Fruit fly (Drosophila melanogaster): ENCODE measurements around the gene pyd3.

Gene pyd3

DNA sequence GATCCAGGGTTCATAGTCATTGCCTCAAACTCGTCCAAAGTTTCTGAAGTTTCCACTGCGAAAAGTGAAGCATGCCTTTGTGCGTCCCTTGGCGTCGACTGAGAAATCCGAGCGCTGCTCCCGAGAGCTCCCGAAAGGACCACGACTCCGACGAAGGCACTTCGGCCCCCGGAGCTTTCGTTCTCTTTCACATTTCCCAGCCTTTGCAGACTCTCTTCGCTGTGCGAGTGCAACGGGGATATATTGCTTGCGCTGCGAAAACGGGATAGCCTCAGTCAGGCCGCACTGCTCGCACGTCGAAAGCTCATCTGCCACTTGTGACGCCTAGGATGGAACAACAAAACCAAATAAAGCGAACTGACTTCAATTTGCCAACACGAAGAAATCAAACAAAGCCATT lies 3.6 kb upstream of the pyd3 start (continued):
- peak; percentile 97 for TF ChIP-seq Deaf1 (tag; optimal IDR thresholded peaks at IDR 0.05)
- no peak for TF ChIP-seq Ets97D (GFP tag; optimal IDR thresholded peaks at IDR 0.05)
- no peak for TF ChIP-seq Optix (GFP tag; IDR thresholded peaks at IDR 0.05)
- peak; percentile 15 to 21 for TF ChIP-seq Trl (optimal IDR thresholded peaks at IDR 0.05)
- TF ChIP-seq Trl (GFP tag; optimal IDR thresholded peaks at IDR 0.05): no peak
- no peak for TF ChIP-seq CG10209 (GFP tag; optimal IDR thresholded peaks at IDR 0.05)
- no peak for TF ChIP-seq Blimp-1 (GFP tag; optimal IDR thresholded peaks at IDR 0.05)
- no peak for TF ChIP-seq CG12659 (GFP tag; optimal IDR thresholded peaks at IDR 0.05)
- TF ChIP-seq lbe (GFP tag; optimal IDR thresholded peaks at IDR 0.05): no peak
- TF ChIP-seq Six4 (GFP tag; optimal IDR thresholded peaks at IDR 0.05): no peak
- TF ChIP-seq abd-A (tag; optimal IDR thresholded peaks at IDR 0.05): peak; percentile 15
- peak; percentile 97 for TF ChIP-seq CG3163 (GFP tag; optimal IDR thresholded peaks at IDR 0.05)
- TF ChIP-seq CG9215 (GFP tag; IDR thresholded peaks at IDR 0.05): no peak
- no peak for TF ChIP-seq p53 (GFP tag; optimal IDR thresholded peaks at IDR 0.05)
- TF ChIP-seq unpg (GFP tag; optimal IDR thresholded peaks at IDR 0.05): no peak
- TF ChIP-seq twi (tag; optimal IDR thresholded peaks at IDR 0.05): no peak
- no peak for TF ChIP-seq pzg (GFP tag; optimal IDR thresholded peaks at IDR 0.05)
- peak; percentile 1 for TF ChIP-seq CG13894 (tag; optimal IDR thresholded peaks at IDR 0.05)
- TF ChIP-seq Hmr (GFP tag; optimal IDR thresholded peaks at IDR 0.05): peak; percentile 14
- TF ChIP-seq seq (GFP tag; IDR thresholded peaks at IDR 0.05): no peak
- TF ChIP-seq Adf1 (GFP tag; IDR thresholded peaks at IDR 0.05): peak; percentile 50
- no peak for TF ChIP-seq da (GFP tag; optimal IDR thresholded peaks at IDR 0.05)
- no peak for TF ChIP-seq run (tag; optimal IDR thresholded peaks at IDR 0.05)
- TF ChIP-seq pita (GFP tag; optimal IDR thresholded peaks at IDR 0.05): no peak
- no peak for TF ChIP-seq Meics (GFP tag; optimal IDR thresholded peaks at IDR 0.05)
- peak; percentile 14; the same call in 1 of the 2 replicates for TF ChIP-seq CG13287 (GFP tag; IDR thresholded peaks at IDR 0.05; ENCODE audit: partially characterized antibody)
- no peak for TF ChIP-seq lov (optimal IDR thresholded peaks at IDR 0.05)
- no peak for TF ChIP-seq lov (GFP tag; IDR thresholded peaks at IDR 0.05)
- TF ChIP-seq CG7372 (GFP tag; IDR thresholded peaks at IDR 0.05): no peak
- TF ChIP-seq ato (GFP tag; IDR thresholded peaks at IDR 0.05; ENCODE audit: partially characterized antibody): no peak
- TF ChIP-seq Lpt (GFP tag; optimal IDR thresholded peaks at IDR 0.05): no peak

DNA sequence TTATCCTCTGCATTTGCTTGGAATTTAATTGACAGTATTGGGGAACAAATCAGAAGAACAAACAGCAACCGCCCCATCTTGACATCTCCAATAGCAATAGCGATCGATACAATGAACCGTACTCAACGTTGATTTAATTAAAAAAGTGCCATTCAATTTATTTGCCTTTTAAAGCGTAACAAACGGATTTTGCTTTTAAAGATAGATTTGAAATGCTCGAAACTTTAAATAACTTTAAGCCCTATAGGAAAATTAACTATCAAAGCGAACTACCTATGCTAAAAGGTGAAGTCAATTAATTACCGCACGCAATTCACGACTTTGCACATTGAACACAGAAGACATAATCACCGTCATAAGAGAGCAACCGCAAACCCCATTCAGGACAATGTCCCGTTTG lies 10.4 kb downstream of the pyd3 start, which contains the start of gene CG43254:
Gene CG43254 (minus strand): TSS at position 101 of the 400 bp plus-strand sequence.
- TF ChIP-seq gsb-n (tag; optimal IDR thresholded peaks at IDR 0.05): no peak
- no peak for TF ChIP-seq ap (GFP tag; IDR thresholded peaks at IDR 0.05)
- TF ChIP-seq Opbp (GFP tag; IDR thresholded peaks at IDR 0.05; ENCODE audit: partially characterized antibody): no peak
- TF ChIP-seq CG34376 (GFP tag; optimal IDR thresholded peaks at IDR 0.05): no peak
- no peak for TF ChIP-seq CG4328 (GFP tag; optimal IDR thresholded peaks at IDR 0.05)
- no peak for TF ChIP-seq CG17361 (GFP tag; IDR thresholded peaks at IDR 0.05)
- TF ChIP-seq CG14860 (GFP tag; IDR thresholded peaks at IDR 0.05; ENCODE audit: partially characterized antibody): no peak
- no peak for TF ChIP-seq gsb (GFP tag; IDR thresholded peaks at IDR 0.05)

DNA sequence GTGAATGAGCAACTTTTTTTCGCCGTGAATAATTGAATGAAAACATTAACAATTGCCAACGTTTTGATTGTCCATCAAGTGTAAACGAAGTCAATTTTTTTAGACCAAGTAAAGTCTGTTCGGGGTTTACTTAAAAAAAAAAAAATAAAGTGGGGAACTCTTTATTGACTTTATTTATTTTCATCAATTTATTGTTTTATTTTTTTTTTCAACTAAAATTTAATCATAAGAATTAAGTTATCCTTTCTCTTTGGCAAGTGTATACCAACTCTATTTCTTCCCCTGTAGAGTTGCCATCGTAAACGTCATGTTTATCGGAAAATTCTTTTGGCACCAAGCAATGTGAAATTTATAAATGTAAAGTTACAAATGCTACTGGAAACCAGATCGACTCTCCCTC lies 27.8 kb downstream of the pyd3 start, which contains the start of gene CG2616:
Gene CG2616 (plus strand): TSS at position 301 of the 400 bp plus-strand sequence.
- TF ChIP-seq emc (GFP tag; optimal IDR thresholded peaks at IDR 0.05) (no peak), CG11723 (GFP tag; optimal IDR thresholded peaks at IDR 0.05) (no peak), CG12942 (GFP tag; optimal IDR thresholded peaks at IDR 0.05) (no peak), Lim3 (GFP tag; IDR thresholded peaks at IDR 0.05) (no peak), nom (GFP tag; optimal IDR thresholded peaks at IDR 0.05) (no peak), Hr39 (optimal IDR thresholded peaks at IDR 0.05) (no peak), CG32532 (GFP tag; IDR thresholded peaks at IDR 0.05) (no peak), CG2678 (tag; optimal IDR thresholded peaks at IDR 0.05) (no peak), CG13624 (GFP tag; optimal IDR thresholded peaks at IDR 0.05) (no peak), CG7928 (GFP tag; optimal IDR thresholded peaks at IDR 0.05) (no peak), CG1792 (GFP tag; optimal IDR thresholded peaks at IDR 0.05) (no peak), CG6765 (GFP tag; optimal IDR thresholded peaks at IDR 0.05) (no peak), pan (optimal IDR thresholded peaks at IDR 0.05) (no peak), pan (GFP tag; optimal IDR thresholded peaks at IDR 0.05 in 1 of 2, IDR thresholded peaks at IDR 0.05 in 1 of 2) (no peak)

All from whole organism, embryonic.